Worm (Caenorhabditis elegans) whole organism, L1 larva: Measurements from ENCODE around the gene timm-17B.2.

Experiments used
- C34B4.2 ChIP-seq: sonication (generic microtip); optimal IDR thresholded peaks from 2 replicates; lab custom pipeline; 2017; ENCODE audit warnings: mild to moderate bottlenecking, missing genetic modification characterization, missing compliant biosample characterization
- aha-1 ChIP-seq: fragments of 150-350 bp; optimal IDR thresholded peaks from 2 replicates; lab custom pipeline; 2014; ENCODE audit warnings: missing biosample characterization, missing genetic modification characterization
- aly-2 ChIP-seq: fragments of 150-350 bp; optimal IDR thresholded peaks from 2 replicates; lab custom pipeline; 2014; ENCODE audit warnings: missing biosample characterization, missing genetic modification characterization
- blmp-1 ChIP-seq: fragments of 150-350 bp; optimal IDR thresholded peaks from 2 replicates; lab custom pipeline; 2014; ENCODE audit warnings: missing biosample characterization, missing genetic modification characterization
- ceh-8 ChIP-seq: fragments of 200-800 bp; sonication (Bioruptor generic); optimal IDR thresholded peaks from 2 replicates; lab custom pipeline; 2018; ENCODE audit warnings: mild to moderate bottlenecking, missing genetic modification characterization, moderate library complexity, missing compliant biosample characterization
- ceh-82 ChIP-seq, 3 experiments: fragments of 150-350 bp in 1 of 3; sonication (generic microtip) in 2 of 3; optimal IDR thresholded peaks; 2 replicates each; lab custom pipeline; 2014 to 2017; ENCODE audit warnings: missing biosample characterization in 3 of 3, missing genetic modification characterization in 3 of 3
- ceh-88 ChIP-seq: fragments of 200-800 bp; sonication (Bioruptor generic); IDR thresholded peaks from 2 replicates; pipeline ENCODE4 v1.3.6; 2022; ENCODE audit warnings: missing genetic modification characterization, missing compliant biosample characterization
- ceh-90 ChIP-seq: sonication (generic microtip); optimal IDR thresholded peaks from 2 replicates; lab custom pipeline; 2016; ENCODE audit warnings: missing genetic modification characterization, missing compliant biosample characterization
- ces-1 ChIP-seq: fragments of 150-350 bp; optimal IDR thresholded peaks from 2 replicates; lab custom pipeline; 2014; ENCODE audit warnings: missing biosample characterization, missing genetic modification reagents, missing genetic modification characterization
- dsc-1 ChIP-seq: sonication (generic microtip); optimal IDR thresholded peaks from 2 replicates; lab custom pipeline; 2016; ENCODE audit warnings: mild to moderate bottlenecking, missing genetic modification characterization, missing compliant biosample characterization
- efl-1 ChIP-seq, 4 experiments: fragments of 150-350 bp; optimal IDR thresholded peaks in 3 of 4; peaks in 1 of 4; 1 replicate in 1 of 4; 2 replicates in 3 of 4; lab custom pipeline; 2014; ENCODE audit warnings: missing biosample characterization in 2 of 4, missing genetic modification characterization in 2 of 4, missing genetic modification reagents in 2 of 4
- elt-2 ChIP-seq: sonication (generic microtip); optimal IDR thresholded peaks from 2 replicates; lab custom pipeline; 2016; ENCODE audit warnings: missing genetic modification characterization, mild to moderate bottlenecking, inconsistent platforms, missing compliant biosample characterization, missing genetic modification reagents
- elt-3 ChIP-seq, 6 experiments: fragments of 150-350 bp in 1 of 6; sonication (generic microtip); optimal IDR thresholded peaks; 2 replicates each; lab custom pipeline; 2017 to 2018; ENCODE audit warnings: missing biosample characterization in 6 of 6, missing genetic modification characterization in 6 of 6, inconsistent platforms in 1 of 6
- fkh-10 ChIP-seq: sonication (generic microtip); optimal IDR thresholded peaks from 2 replicates; lab custom pipeline; 2017; ENCODE audit warnings: missing biosample characterization, missing genetic modification reagents, missing genetic modification characterization
- grh-1 ChIP-seq: fragments of 200-800 bp; sonication (Bioruptor generic); IDR thresholded peaks from 2 replicates; pipeline ENCODE4 v1.3.6; 2022; ENCODE audit warnings: missing genetic modification reagents, missing genetic modification characterization, missing compliant biosample characterization
- hlh-4 ChIP-seq: sonication (generic microtip); optimal IDR thresholded peaks from 2 replicates; lab custom pipeline; 2016; ENCODE audit warnings: mild to moderate bottlenecking, missing genetic modification characterization, missing compliant biosample characterization
- irx-1 ChIP-seq: sonication (generic microtip); optimal IDR thresholded peaks from 2 replicates; lab custom pipeline; 2016; ENCODE audit warnings: missing genetic modification characterization, missing compliant biosample characterization
- isw-1 ChIP-seq: fragments of 200-800 bp; sonication (Bioruptor generic); IDR thresholded peaks from 2 replicates; pipeline ENCODE4 v1.3.6; 2022; ENCODE audit warnings: missing genetic modification characterization, missing compliant biosample characterization
- jun-1 ChIP-seq: fragments of 150-350 bp; optimal IDR thresholded peaks from 2 replicates; lab custom pipeline; 2014; ENCODE audit warnings: missing biosample characterization, missing genetic modification reagents, missing genetic modification characterization
- lin-14 ChIP-seq: fragments of 200-800 bp; sonication (Bioruptor generic); optimal IDR thresholded peaks from 2 replicates; lab custom pipeline; 2018; ENCODE audit warnings: mild to moderate bottlenecking, missing genetic modification characterization, moderate library complexity, missing compliant biosample characterization
- lsy-2 ChIP-seq, 2 experiments: fragments of 150-350 bp; optimal IDR thresholded peaks; 2 replicates each; lab custom pipeline; 2014; ENCODE audit warnings: missing biosample characterization in 2 of 2, missing genetic modification characterization in 2 of 2
- mdl-1 ChIP-seq, 2 experiments: fragments of 150-350 bp; optimal IDR thresholded peaks; 2 replicates each; lab custom pipeline; 2014 to 2017; ENCODE audit warnings: missing biosample characterization in 2 of 2, missing genetic modification characterization in 2 of 2, inconsistent platforms in 1 of 2
- mef-2 ChIP-seq: fragments of 150-350 bp; optimal IDR thresholded peaks from 2 replicates; lab custom pipeline; 2014; ENCODE audit warnings: missing biosample characterization, missing genetic modification characterization
- nhr-12 ChIP-seq: sonication (generic microtip); optimal IDR thresholded peaks from 2 replicates; lab custom pipeline; 2017; ENCODE audit warnings: missing biosample characterization, missing genetic modification characterization
- nhr-19 ChIP-seq: fragments of 200-800 bp; sonication (Bioruptor generic); conservative IDR thresholded peaks from 2 replicates; pipeline ENCODE4 v1.3.6; 2022; ENCODE audit warnings: missing genetic modification characterization, missing compliant biosample characterization
- nhr-20 ChIP-seq: sonication (generic microtip); optimal IDR thresholded peaks from 2 replicates; lab custom pipeline; 2016; ENCODE audit warnings: mild to moderate bottlenecking, missing genetic modification characterization, missing compliant biosample characterization
- nhr-237 ChIP-seq: fragments of 150-350 bp; optimal IDR thresholded peaks from 2 replicates; lab custom pipeline; 2014; ENCODE audit warnings: missing biosample characterization, missing genetic modification characterization
- nhr-47 ChIP-seq: sonication (generic microtip); optimal IDR thresholded peaks from 2 replicates; lab custom pipeline; 2016; ENCODE audit warnings: mild to moderate bottlenecking, missing genetic modification characterization, moderate library complexity, missing compliant biosample characterization
- nhr-71 ChIP-seq: sonication (generic microtip); optimal IDR thresholded peaks from 2 replicates; lab custom pipeline; 2016; ENCODE audit warnings: mild to moderate bottlenecking, missing genetic modification characterization, moderate library complexity, missing compliant biosample characterization
- nhr-77 ChIP-seq: fragments of 150-350 bp; optimal IDR thresholded peaks from 2 replicates; lab custom pipeline; 2014; ENCODE audit warnings: missing biosample characterization, missing genetic modification characterization
- nhr-84 ChIP-seq: sonication (generic microtip); optimal IDR thresholded peaks from 2 replicates; lab custom pipeline; 2017; ENCODE audit warnings: missing biosample characterization, missing genetic modification characterization
- pag-3 ChIP-seq: sonication (generic microtip); optimal IDR thresholded peaks from 2 replicates; lab custom pipeline; 2017; ENCODE audit warnings: missing genetic modification characterization, mild to moderate bottlenecking, missing compliant biosample characterization, antibody characterized with exemption, borderline replicate concordance; ENCODE audit not compliant: insufficient read depth
- pqm-1 ChIP-seq: sonication (generic microtip); optimal IDR thresholded peaks from 3 replicates; lab custom pipeline; 2017; ENCODE audit warnings: missing biosample characterization, missing genetic modification characterization
- rnt-1 ChIP-seq: sonication (generic microtip); optimal IDR thresholded peaks from 2 replicates; lab custom pipeline; 2016; ENCODE audit warnings: mild to moderate bottlenecking, missing genetic modification characterization, moderate library complexity, missing compliant biosample characterization
- snu-23 ChIP-seq: sonication (generic microtip); optimal IDR thresholded peaks from 2 replicates; lab custom pipeline; 2016; ENCODE audit warnings: missing genetic modification characterization, missing compliant biosample characterization
- sox-4 ChIP-seq: sonication (generic microtip); optimal IDR thresholded peaks from 2 replicates; lab custom pipeline; 2016; ENCODE audit warnings: missing genetic modification characterization, missing compliant biosample characterization
- sptf-1 ChIP-seq: fragments of 150-350 bp; optimal IDR thresholded peaks from 2 replicates; lab custom pipeline; 2014; ENCODE audit warnings: missing biosample characterization, missing genetic modification characterization
- sup-37 ChIP-seq: fragments of 200-800 bp; sonication (Bioruptor generic); optimal IDR thresholded peaks from 2 replicates; lab custom pipeline; 2018; ENCODE audit warnings: mild to moderate bottlenecking, missing genetic modification characterization, missing compliant biosample characterization
- swsn-7 ChIP-seq: sonication (generic microtip); optimal IDR thresholded peaks from 2 replicates; lab custom pipeline; 2016; ENCODE audit warnings: missing genetic modification characterization, missing compliant biosample characterization
- unc-130 ChIP-seq: fragments of 150-350 bp; optimal IDR thresholded peaks from 2 replicates; lab custom pipeline; 2017; ENCODE audit warnings: missing biosample characterization, missing genetic modification characterization, inconsistent platforms
- unc-62 ChIP-seq: fragments of 150-350 bp; optimal IDR thresholded peaks from 2 replicates; lab custom pipeline; 2014; ENCODE audit warnings: missing biosample characterization, missing genetic modification reagents, missing genetic modification characterization
- unc-86 ChIP-seq: sonication (generic microtip); optimal IDR thresholded peaks from 2 replicates; lab custom pipeline; 2016; ENCODE audit warnings: missing genetic modification characterization, missing compliant biosample characterization
- vab-15 ChIP-seq: sonication (generic microtip); optimal IDR thresholded peaks from 2 replicates; lab custom pipeline; 2017; ENCODE audit warnings: missing genotype, mild to moderate bottlenecking, missing genetic modification characterization, missing compliant biosample characterization
- zag-1 ChIP-seq: fragments of 150-350 bp; optimal IDR thresholded peaks from 2 replicates; lab custom pipeline; 2014; ENCODE audit warnings: missing biosample characterization, missing genetic modification characterization
- zip-4 ChIP-seq: fragments of 200-800 bp; sonication (Bioruptor generic); optimal IDR thresholded peaks from 2 replicates; lab custom pipeline; 2018; ENCODE audit warnings: mild to moderate bottlenecking, missing genetic modification characterization, moderate library complexity, missing compliant biosample characterization
- ztf-4 ChIP-seq: fragments of 150-350 bp; optimal IDR thresholded peaks from 2 replicates; lab custom pipeline; 2014; ENCODE audit warnings: missing biosample characterization, missing genetic modification characterization

The timm-17B.2 gene

DNA sequence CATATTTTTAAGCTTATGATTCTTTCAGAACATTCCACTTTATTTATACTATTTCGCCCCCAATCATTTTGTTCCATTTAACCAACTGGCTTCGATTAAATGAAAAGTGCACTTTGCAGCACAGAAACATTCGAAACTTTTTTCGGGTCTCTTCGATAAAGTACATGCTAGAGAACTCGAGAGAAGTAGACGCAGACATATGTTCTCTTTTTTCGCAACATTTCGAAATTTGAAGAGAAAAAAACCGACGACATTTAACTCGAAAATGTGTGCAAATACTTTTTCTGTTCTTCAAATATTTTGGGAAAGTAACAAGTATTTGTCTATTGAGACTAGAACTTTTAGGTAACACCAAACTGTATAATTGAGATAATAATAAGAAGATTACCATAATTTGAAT lies 19.5 kb upstream of the timm-17B.2 start (continued):
- TF ChIP-seq ces-1 (GFP tag; lab: Kevin White, UChicago) (no peak), jun-1 (tag; lab: Kevin White, UChicago) (no peak), nhr-12 (no peak), dsc-1 (peak; percentile 58), efl-1 (optimal IDR thresholded peaks at IDR 0.05; lab: Kevin White, UChicago) (peak in 1 of 2 experiments; percentile 27), efl-1 (GFP tag; optimal IDR thresholded peaks at IDR 0.05 in 1 of 2; lab: Kevin White, UChicago) (no peak), lsy-2 (tag; optimal IDR thresholded peaks at IDR 0.05; lab: Kevin White, UChicago) (peak in 1 of 2 experiments; percentile 32), lin-14 (GFP tag; lab: Kevin White, UChicago) (peak; percentile 46), blmp-1 (tag; lab: Kevin White, UChicago) (no peak), swsn-7 (tag; lab: Kevin White, UChicago) (no peak), pqm-1 (tag; lab: Kevin White, UChicago) (no peak), sox-4 (tag; lab: Kevin White, UChicago) (no peak), nhr-19 (GFP tag; lab: Robert Waterston, UW) (no peak), fkh-10 (no peak), ceh-88 (GFP tag; lab: Robert Waterston, UW) (no peak), mdl-1 (tag; optimal IDR thresholded peaks at IDR 0.05; lab: Kevin White, UChicago) (no peak), nhr-20 (tag; lab: Kevin White, UChicago) (no peak), zip-4 (GFP tag; lab: Kevin White, UChicago) (no peak), elt-2 (tag; lab: Kevin White, UChicago) (no peak), nhr-77 (tag; lab: Kevin White, UChicago) (peak; percentile 38), irx-1 (tag; lab: Kevin White, UChicago) (no peak), snu-23 (GFP tag; lab: Kevin White, UChicago) (no peak)

ce11 chrIV:8377501-8377900 lies 18.9 kb upstream of the timm-17B.2 start, which contains the start of gene D2096.7:
TSS of gene D2096.7 (minus strand) at chrIV:8377630.
- TF ChIP-seq lin-14 (GFP tag; lab: Kevin White, UChicago) (no peak), zag-1 (no peak), unc-130 (tag; lab: Kevin White, UChicago) (no peak), dsc-1 (no peak), grh-1 (GFP tag; lab: Robert Waterston, UW) (0 out of 2 replicates have a peak, but pooled peaks have one; percentile 11), aly-2 (tag; lab: Kevin White, UChicago) (peak; percentile 43), mdl-1 (tag; optimal IDR thresholded peaks at IDR 0.05; lab: Kevin White, UChicago) (no peak), unc-86 (no peak), nhr-47 (tag; lab: Kevin White, UChicago) (no peak), snu-23 (GFP tag; lab: Kevin White, UChicago) (no peak), isw-1 (no peak), ceh-90 (tag; lab: Kevin White, UChicago) (no peak)

- TF ChIP-seq nhr-71 (tag; lab: Kevin White, UChicago) (no peak), elt-3 (tag; optimal IDR thresholded peaks at IDR 0.05; lab: Kevin White, UChicago) (no peak), nhr-19 (GFP tag; lab: Robert Waterston, UW) (no peak), zip-4 (GFP tag; lab: Kevin White, UChicago) (no peak), unc-62 (no peak), nhr-84 (tag; lab: Kevin White, UChicago) (no peak)
These were observed 18.2 kb upstream of the timm-17B.2 start for ce11 chrIV:8378280-8378679.

- TF ChIP-seq blmp-1 (tag; lab: Kevin White, UChicago), result peak; percentile 77
- TF ChIP-seq hlh-4 (tag; lab: Kevin White, UChicago), result no peak
- no peak for TF ChIP-seq mef-2
- TF ChIP-seq pag-3 (tag; lab: Kevin White, UChicago), result no peak
- no peak for TF ChIP-seq fkh-10
- TF ChIP-seq C34B4.2 (tag; lab: Kevin White, UChicago), result no peak
- peak; percentile 61 for TF ChIP-seq nhr-77 (tag; lab: Kevin White, UChicago)
- peak; percentile 78 for TF ChIP-seq rnt-1
- no peak for TF ChIP-seq vab-15 (tag; lab: Kevin White, UChicago)
- TF ChIP-seq ceh-88 (GFP tag; lab: Robert Waterston, UW), result no peak; the same call in 1 of the 2 replicates
- TF ChIP-seq ceh-82 (tag; optimal IDR thresholded peaks at IDR 0.05; lab: Kevin White, UChicago), result peak; percentile 65 to 86 (median 78)
- peak in 2 of 6 experiments; percentile 21 to 78 for TF ChIP-seq elt-3 (tag; optimal IDR thresholded peaks at IDR 0.05; lab: Kevin White, UChicago)
- TF ChIP-seq sup-37 (GFP tag; lab: Kevin White, UChicago), result no peak
- TF ChIP-seq aha-1 (tag; lab: Kevin White, UChicago), result peak; percentile 42
- TF ChIP-seq nhr-12, result no peak
- TF ChIP-seq zag-1, result no peak
- TF ChIP-seq ceh-8, result no peak
- TF ChIP-seq sptf-1 (tag; lab: Kevin White, UChicago), result no peak
- no peak for TF ChIP-seq aly-2 (tag; lab: Kevin White, UChicago)
- TF ChIP-seq ces-1 (GFP tag; lab: Kevin White, UChicago), result no peak
- TF ChIP-seq ztf-4 (tag; lab: Kevin White, UChicago), result no peak
- TF ChIP-seq nhr-237 (tag; lab: Kevin White, UChicago), result peak; percentile 15
These were observed 17.2 kb upstream of the timm-17B.2 start, which contains the start of gene nap-1 for ce11 chrIV:8379278-8379677. TSS of gene nap-1 (minus strand) at chrIV:8379319.
